Fruit fly (Drosophila melanogaster) Kc167 (cell line): ENCODE results near the gene CG34242.

Experiments
- Myc ChIP-seq: fragments of >200 bp; optimal IDR thresholded peaks from 2 replicates; lab custom pipeline; 2017; ENCODE audit warnings: missing external identifiers
- Sin3A ChIP-seq: fragments of >200 bp; optimal IDR thresholded peaks from 2 replicates; lab custom pipeline; 2018; ENCODE audit warnings: missing external identifiers
- h ChIP-seq: fragments of >200 bp; optimal IDR thresholded peaks from 3 replicates; lab custom pipeline; 2018; ENCODE audit warnings: missing external identifiers
- insv ChIP-seq: fragments of >200 bp; optimal IDR thresholded peaks from 3 replicates; lab custom pipeline; 2018; ENCODE audit warnings: missing external identifiers
- psq ChIP-seq: fragments of >200 bp; optimal IDR thresholded peaks from 2 replicates; lab custom pipeline; 2017; ENCODE audit warnings: missing external identifiers
- ttk ChIP-seq: sonication (Bioruptor generic); optimal IDR thresholded peaks from 2 replicates; lab custom pipeline; 2017; ENCODE audit warnings: missing external identifiers

DNA sequence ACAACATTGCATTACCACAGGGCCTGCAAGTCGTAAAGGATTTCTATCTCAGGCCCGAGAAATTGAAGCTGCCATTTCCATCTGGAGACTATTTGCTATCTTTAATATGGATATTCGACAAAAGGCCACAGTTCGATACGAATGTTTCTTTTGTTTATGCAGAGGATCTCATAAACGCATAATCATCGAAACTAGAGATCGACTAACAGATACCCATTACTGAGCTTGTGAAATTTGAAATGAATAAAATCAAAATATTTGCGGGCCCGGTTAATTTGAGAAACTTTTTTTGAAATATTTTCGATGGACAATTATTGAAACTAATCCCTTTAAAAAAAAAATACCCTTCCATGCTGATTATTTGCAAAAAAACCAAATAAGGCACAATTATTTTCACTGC is 47.6 kb upstream of the CG34242 start:
- no peak for TF ChIP-seq psq (lab: Kevin White, UChicago)
- no peak for TF ChIP-seq Myc (lab: Kevin White, UChicago)
- TF ChIP-seq h (lab: Kevin White, UChicago) = no peak
- no peak for TF ChIP-seq insv
- TF ChIP-seq ttk = no peak
- TF ChIP-seq Sin3A (lab: Kevin White, UChicago) = no peak
